Fruit fly (Drosophila melanogaster) whole organism, embryonic: Measurements from ENCODE around the gene rho-4.
A peak's percentile ranks its signal among the peaks of the same experiment; 100 is the strongest.

Source experiments
- Ada2b ChIP-seq: fragments of 200-800 bp; sonication (Bioruptor generic); IDR thresholded peaks from 2 replicates; pipeline ENCODE4 v1.3.6; 2022; ENCODE audit warnings: missing biosample characterization, missing genetic modification characterization
- Atf-2 ChIP-seq: fragments of 200-800 bp; sonication (Bioruptor generic); optimal IDR thresholded peaks from 2 replicates; lab custom pipeline; 2016; ENCODE audit warnings: missing biosample characterization, missing genetic modification characterization
- B-H1 ChIP-seq: fragments of 200-800 bp; sonication (Bioruptor generic); IDR thresholded peaks from 3 replicates; pipeline ENCODE4 v1.3.6; 2022; ENCODE audit warnings: missing biosample characterization, missing genetic modification characterization
- Bteb2 ChIP-seq: fragments of 200-800 bp; sonication (Bioruptor generic); optimal IDR thresholded peaks from 2 replicates; lab custom pipeline; 2016; ENCODE audit warnings: missing biosample characterization, missing genetic modification characterization
- CG10654 ChIP-seq: fragments of 200-800 bp; sonication (Bioruptor generic); optimal IDR thresholded peaks from 2 replicates; lab custom pipeline; 2016; ENCODE audit warnings: missing biosample characterization, missing genetic modification characterization
- CG11723 ChIP-seq: fragments of 200-800 bp; sonication (Bioruptor generic); optimal IDR thresholded peaks from 2 replicates; lab custom pipeline; 2017; ENCODE audit warnings: missing biosample characterization, mild to moderate bottlenecking, missing genetic modification characterization
- CG12071 ChIP-seq: fragments of 200-800 bp; sonication (Bioruptor generic); optimal IDR thresholded peaks from 3 replicates; lab custom pipeline; 2018; ENCODE audit warnings: missing biosample characterization, mild to moderate bottlenecking, missing genetic modification characterization
- CG14667 ChIP-seq: fragments of 200-800 bp; sonication (Bioruptor generic); IDR thresholded peaks from 2 replicates; pipeline ENCODE4 v1.3.6; 2022; ENCODE audit warnings: missing biosample characterization, missing genetic modification characterization
- CG17361 ChIP-seq: fragments of 200-800 bp; sonication (Bioruptor generic); IDR thresholded peaks from 3 replicates; pipeline ENCODE4 v1.3.6; 2022; ENCODE audit warnings: missing biosample characterization, missing genetic modification characterization
- CG18262 ChIP-seq: fragments of 200-800 bp; optimal IDR thresholded peaks from 3 replicates; lab custom pipeline; 2019; ENCODE audit warnings: missing biosample characterization, mild to moderate bottlenecking, missing genetic modification characterization, moderate library complexity
- CG2129 ChIP-seq: fragments of 200-800 bp; sonication (Bioruptor generic); IDR thresholded peaks from 2 replicates; pipeline ENCODE4 v1.3.6; 2022; ENCODE audit warnings: missing biosample characterization, missing genetic modification characterization; ENCODE audit not compliant: partially characterized antibody
- CG2712 ChIP-seq: fragments of 200-800 bp; optimal IDR thresholded peaks from 3 replicates; lab custom pipeline; 2019; ENCODE audit warnings: missing biosample characterization, mild to moderate bottlenecking, missing genetic modification characterization, moderate library complexity
- CG31365 ChIP-seq: fragments of 200-800 bp; sonication (Bioruptor generic); optimal IDR thresholded peaks from 2 replicates; lab custom pipeline; 2018; ENCODE audit warnings: missing biosample characterization, mild to moderate bottlenecking, missing genetic modification characterization
- CG32772 ChIP-seq: fragments of 200-800 bp; sonication (Bioruptor generic); IDR thresholded peaks from 2 replicates; pipeline ENCODE4 v1.3.6; 2022; ENCODE audit warnings: missing biosample characterization, missing genetic modification characterization
- CG3726 ChIP-seq: fragments of 200-800 bp; sonication (Bioruptor generic); IDR thresholded peaks from 3 replicates; pipeline ENCODE4, ENCODE4 v1.3.6; 2022; ENCODE audit warnings: missing biosample characterization, missing genetic modification characterization
- CG3847 ChIP-seq: fragments of 200-800 bp; sonication (Bioruptor generic); IDR thresholded peaks from 2 replicates; pipeline ENCODE4 v1.3.6; 2022; ENCODE audit warnings: missing biosample characterization, missing genetic modification characterization
- CG4854 ChIP-seq: fragments of 200-800 bp; sonication (Bioruptor generic); optimal IDR thresholded peaks from 2 replicates; lab custom pipeline; 2016; ENCODE audit warnings: missing biosample characterization, missing genetic modification characterization, inconsistent platforms
- CG6854 ChIP-seq: fragments of 200-800 bp; sonication (Bioruptor generic); optimal IDR thresholded peaks from 3 replicates; lab custom pipeline; 2017; ENCODE audit warnings: missing biosample characterization, mild to moderate bottlenecking, missing genetic modification characterization
- CG8290 ChIP-seq, 3 experiments: fragments of 200-800 bp; sonication (Bioruptor generic); optimal IDR thresholded peaks; 2 replicates each; lab custom pipeline; 2016 to 2019; ENCODE audit warnings: missing biosample characterization in 3 of 3, missing genetic modification characterization in 3 of 3, mild to moderate bottlenecking in 2 of 3, moderate library complexity in 1 of 3
- CG9817 ChIP-seq: fragments of 200-800 bp; sonication (Bioruptor generic); optimal IDR thresholded peaks from 2 replicates; lab custom pipeline; 2018; ENCODE audit warnings: missing biosample characterization, mild to moderate bottlenecking, missing genetic modification characterization, moderate library complexity
- Chrac-16 ChIP-seq: fragments of 200-800 bp; sonication (Bioruptor generic); optimal IDR thresholded peaks from 3 replicates; lab custom pipeline; 2016; ENCODE audit warnings: missing biosample characterization, missing genetic modification characterization
- CoRest ChIP-seq: fragments of 200-800 bp; sonication (Bioruptor generic); optimal IDR thresholded peaks from 3 replicates; lab custom pipeline; 2018; ENCODE audit warnings: missing biosample characterization, mild to moderate bottlenecking, missing genetic modification characterization, moderate library complexity
- Dfd ChIP-seq, 2 experiments: fragments of >200 bp; optimal IDR thresholded peaks; 2 replicates each; lab custom pipeline; 2017; ENCODE audit warnings: missing biosample characterization in 2 of 2, missing genetic modification characterization in 2 of 2
- Dip3 ChIP-seq: fragments of 200-800 bp; sonication (Bioruptor generic); optimal IDR thresholded peaks from 3 replicates; lab custom pipeline; 2016; ENCODE audit warnings: missing biosample characterization, missing genetic modification characterization
- Doc2 ChIP-seq: fragments of 200-800 bp; sonication (Bioruptor generic); IDR thresholded peaks from 2 replicates; pipeline ENCODE4 v1.3.6; 2022; ENCODE audit warnings: missing biosample characterization, missing genetic modification characterization
- E2f2 ChIP-seq: fragments of 200-800 bp; sonication (Bioruptor generic); IDR thresholded peaks from 2 replicates; pipeline ENCODE4 v1.3.6; 2022; ENCODE audit warnings: missing biosample characterization, missing genetic modification characterization
- HLH54F ChIP-seq: fragments of 200-800 bp; sonication (Bioruptor generic); optimal IDR thresholded peaks from 3 replicates; lab custom pipeline; 2016; ENCODE audit warnings: missing biosample characterization, missing genetic modification characterization
- Hand ChIP-seq: fragments of 200-800 bp; sonication (Bioruptor generic); optimal IDR thresholded peaks from 2 replicates; lab custom pipeline; 2017; ENCODE audit warnings: mild to moderate bottlenecking, missing biosample characterization, missing genetic modification reagents, missing genetic modification characterization
- Hr39 ChIP-seq: fragments of >200 bp; optimal IDR thresholded peaks from 2 replicates; lab custom pipeline; 2017
- Jarid2 ChIP-seq: fragments of 200-800 bp; sonication (Bioruptor generic); optimal IDR thresholded peaks from 3 replicates; lab custom pipeline; 2017; ENCODE audit warnings: mild to moderate bottlenecking, missing biosample characterization, missing genetic modification reagents, missing genetic modification characterization
- MTF-1 ChIP-seq: fragments of 200-800 bp; sonication (Bioruptor generic); optimal IDR thresholded peaks from 2 replicates; lab custom pipeline; 2018; ENCODE audit warnings: missing biosample characterization, mild to moderate bottlenecking, missing genetic modification characterization, borderline replicate concordance
- ab ChIP-seq: fragments of 200-800 bp; sonication (Bioruptor generic); optimal IDR thresholded peaks from 2 replicates; lab custom pipeline; 2016; ENCODE audit warnings: missing biosample characterization, missing genetic modification characterization
- ac ChIP-seq: fragments of 200-800 bp; sonication (Bioruptor generic); optimal IDR thresholded peaks from 3 replicates; lab custom pipeline; 2017; ENCODE audit warnings: missing biosample characterization, mild to moderate bottlenecking, missing genetic modification characterization
- aop ChIP-seq: fragments of 200-800 bp; sonication (Bioruptor generic); IDR thresholded peaks from 2 replicates; pipeline ENCODE4 v1.3.6; 2022; ENCODE audit warnings: missing biosample characterization, missing genetic modification characterization
- cato ChIP-seq: fragments of 200-800 bp; sonication (Bioruptor generic); optimal IDR thresholded peaks from 2 replicates; lab custom pipeline; 2016; ENCODE audit warnings: missing biosample characterization, missing genetic modification characterization, borderline replicate concordance
- ci ChIP-seq: fragments of 200-800 bp; sonication (Bioruptor generic); IDR thresholded peaks from 3 replicates; pipeline ENCODE4 v1.3.6; 2022; ENCODE audit warnings: missing biosample characterization, missing genetic modification characterization
- dan ChIP-seq: fragments of 200-800 bp; sonication (Bioruptor generic); IDR thresholded peaks from 2 replicates; pipeline ENCODE4 v1.3.6; 2022; ENCODE audit warnings: missing biosample characterization, missing genetic modification characterization
- ewg ChIP-seq: fragments of 200-800 bp; sonication (Bioruptor generic); optimal IDR thresholded peaks from 3 replicates; lab custom pipeline; 2017; ENCODE audit warnings: mild to moderate bottlenecking, missing biosample characterization, missing genetic modification reagents, missing genetic modification characterization
- gfzf ChIP-seq: fragments of 200-800 bp; sonication (Bioruptor generic); optimal IDR thresholded peaks from 2 replicates; lab custom pipeline; 2016; ENCODE audit warnings: missing biosample characterization, mild to moderate bottlenecking, missing genetic modification characterization, moderate library complexity
- ham ChIP-seq: fragments of 200-800 bp; sonication (Bioruptor generic); IDR thresholded peaks from 2 replicates; pipeline ENCODE4 v1.3.6; 2022; ENCODE audit warnings: missing biosample characterization, missing genetic modification characterization
- inv ChIP-seq: fragments of 200-800 bp; sonication (Bioruptor generic); IDR thresholded peaks from 2 replicates; pipeline ENCODE4 v1.3.6; 2022; ENCODE audit warnings: missing biosample characterization, missing genetic modification characterization; ENCODE audit not compliant: partially characterized antibody
- luna ChIP-seq: fragments of 200-800 bp; sonication (Bioruptor generic); optimal IDR thresholded peaks from 2 replicates; lab custom pipeline; 2016; ENCODE audit warnings: missing biosample characterization, missing genetic modification characterization
- otp ChIP-seq: fragments of 200-800 bp; sonication (Bioruptor generic); IDR thresholded peaks from 3 replicates; pipeline ENCODE4, ENCODE4 v1.3.6; 2022; ENCODE audit warnings: missing biosample characterization, missing genetic modification characterization
- sd ChIP-seq: fragments of 200-800 bp; sonication (Bioruptor generic); optimal IDR thresholded peaks from 3 replicates; lab custom pipeline; 2018; ENCODE audit warnings: missing biosample characterization, mild to moderate bottlenecking, missing genetic modification characterization, moderate library complexity
- sisA ChIP-seq: fragments of 200-800 bp; sonication (Bioruptor generic); IDR thresholded peaks from 2 replicates; pipeline ENCODE4 v1.3.6; 2022; ENCODE audit warnings: missing biosample characterization, missing genetic modification characterization
- slbo ChIP-seq: fragments of 200-800 bp; sonication (Bioruptor generic); IDR thresholded peaks from 2 replicates; pipeline ENCODE4 v1.3.6; 2022; ENCODE audit warnings: missing biosample characterization, missing genetic modification characterization
- trem ChIP-seq: fragments of 200-800 bp; optimal IDR thresholded peaks from 3 replicates; lab custom pipeline; 2019; ENCODE audit warnings: missing biosample characterization, mild to moderate bottlenecking, missing genetic modification characterization, moderate library complexity
- tx ChIP-seq: fragments of 200-800 bp; sonication (Bioruptor generic); optimal IDR thresholded peaks from 2 replicates; lab custom pipeline; 2016; ENCODE audit warnings: missing biosample characterization, missing genetic modification characterization
- zfh2 ChIP-seq: fragments of 200-800 bp; sonication (Bioruptor generic); optimal IDR thresholded peaks from 2 replicates; lab custom pipeline; 2016; ENCODE audit warnings: missing biosample characterization, missing genetic modification characterization

The rho-4 gene

dm6 chrX:11622649-11623425 is 23.2 kb downstream of the rho-4 start (continued):
- TF ChIP-seq otp (GFP tag; lab: Robert Waterston, UW) (0 out of 3 replicates have a peak, but pooled peaks have one; percentile 22), Ada2b (GFP tag; lab: Robert Waterston, UW) (peak; percentile 87), CG3726 (GFP tag; lab: Robert Waterston, UW) (no peak), ab (GFP tag; lab: Kevin White, UChicago) (peak; percentile 53), inv (GFP tag; lab: Robert Waterston, UW) (no peak), Doc2 (no peak; the same call in 1 of the 2 replicates), dan (GFP tag; lab: Robert Waterston, UW) (no peak), CG14667 (GFP tag; lab: Robert Waterston, UW) (peak; percentile 60), CG12071 (GFP tag; lab: Kevin White, UChicago) (peak; percentile 74), CG8290 (GFP tag; optimal IDR thresholded peaks at IDR 0.05; lab: Kevin White, UChicago) (no peak), CG8290 (tag; optimal IDR thresholded peaks at IDR 0.05; lab: Kevin White, UChicago) (peak in 1 of 2 experiments; percentile 85), HLH54F (GFP tag; lab: Kevin White, UChicago) (peak; percentile 71), CG3847 (GFP tag; lab: Robert Waterston, UW) (peak; percentile 74), CG4854 (GFP tag; lab: Kevin White, UChicago) (peak; percentile 71), CG32772 (GFP tag; lab: Robert Waterston, UW) (peak; percentile 61), ci (peak; percentile 83), CG9817 (tag; lab: Kevin White, UChicago) (peak; percentile 77), CG18262 (tag; lab: Kevin White, UChicago) (peak; percentile 58), CG2712 (tag; lab: Kevin White, UChicago) (peak; percentile 60), CG17361 (GFP tag; lab: Robert Waterston, UW) (peak; percentile 65; the same call in 2 of the 3 replicates), slbo (GFP tag; lab: Robert Waterston, UW) (peak; percentile 90), CG31365 (tag; lab: Kevin White, UChicago) (peak; percentile 42), Chrac-16 (GFP tag; lab: Kevin White, UChicago) (peak; percentile 65), ewg (GFP tag; lab: Kevin White, UChicago) (peak; percentile 28), Jarid2 (GFP tag; lab: Kevin White, UChicago) (no peak), sd (peak; percentile 8), CoRest (tag; lab: Kevin White, UChicago) (peak; percentile 73), sisA (GFP tag; lab: Robert Waterston, UW) (peak; percentile 77), Atf-2 (GFP tag; lab: Kevin White, UChicago) (peak; percentile 58), MTF-1 (GFP tag; lab: Kevin White, UChicago) (peak; percentile 56), cato (peak; percentile 36), trem (tag; lab: Kevin White, UChicago) (peak; percentile 7), E2f2 (GFP tag; lab: Robert Waterston, UW) (peak; percentile 52; the same call in 1 of the 2 replicates), CG11723 (GFP tag; lab: Kevin White, UChicago) (no peak), zfh2 (peak; percentile 73), ham (GFP tag; lab: Robert Waterston, UW) (no peak), Hand (GFP tag; lab: Kevin White, UChicago) (peak; percentile 22), Dip3 (GFP tag; lab: Kevin White, UChicago) (peak; percentile 80), Hr39 (lab: Kevin White, UChicago) (no peak), Dfd (GFP tag; optimal IDR thresholded peaks at IDR 0.05; lab: Kevin White, UChicago) (no peak), tx (GFP tag; lab: Kevin White, UChicago) (no peak), Bteb2 (peak; percentile 77), CG6854 (GFP tag; lab: Kevin White, UChicago) (peak; percentile 2), ac (GFP tag; lab: Kevin White, UChicago) (no peak), CG2129 (no peak), CG10654 (GFP tag; lab: Kevin White, UChicago) (peak; percentile 48), gfzf (GFP tag; lab: Kevin White, UChicago) (no peak), B-H1 (GFP tag; lab: Robert Waterston, UW) (peak; percentile 57; the same call in 2 of the 3 replicates), luna (GFP tag; lab: Kevin White, UChicago) (no peak), aop (GFP tag; lab: Robert Waterston, UW) (no peak)
